Fruit fly (Drosophila melanogaster) whole organism, embryonic: ENCODE data around the gene Ndae1.

Experiments used
- Abd-B ChIP-seq: fragments of 200-800 bp; sonication (Bioruptor generic); optimal IDR thresholded peaks from 2 replicates; lab custom pipeline; 2018; ENCODE audit warnings: missing biosample characterization, mild to moderate bottlenecking, missing genetic modification characterization, moderate library complexity
- Asciz ChIP-seq: fragments of 200-800 bp; sonication (Bioruptor generic); optimal IDR thresholded peaks from 2 replicates; lab custom pipeline; 2017; ENCODE audit warnings: missing biosample characterization, mild to moderate bottlenecking, missing genetic modification characterization, missing genetic modification reagents
- Bdp1 ChIP-seq: fragments of 200-800 bp; sonication (Bioruptor generic); optimal IDR thresholded peaks from 3 replicates; lab custom pipeline; 2016; ENCODE audit warnings: missing biosample characterization, missing genetic modification characterization
- Bgb ChIP-seq: fragments of 200-800 bp; sonication (Bioruptor generic); IDR thresholded peaks from 2 replicates; pipeline ENCODE4 v1.3.6; 2022; ENCODE audit warnings: missing biosample characterization, missing genetic modification characterization; ENCODE audit not compliant: partially characterized antibody
- Blimp-1 ChIP-seq: fragments of 200-800 bp; sonication (Bioruptor generic); optimal IDR thresholded peaks from 3 replicates; lab custom pipeline; 2018; ENCODE audit warnings: missing biosample characterization, missing genetic modification characterization, mild to moderate bottlenecking, moderate library complexity, missing genetic modification reagents
- CG10209 ChIP-seq: fragments of 200-800 bp; sonication (Bioruptor generic); optimal IDR thresholded peaks from 3 replicates; lab custom pipeline; 2017; ENCODE audit warnings: missing biosample characterization, mild to moderate bottlenecking, missing genetic modification characterization, missing genetic modification reagents
- CG1024 ChIP-seq: fragments of 200-800 bp; sonication (Bioruptor generic); IDR thresholded peaks from 2 replicates; pipeline ENCODE4 v1.3.6; 2022; ENCODE audit warnings: missing biosample characterization, missing genetic modification characterization
- CG1602 ChIP-seq: fragments of 200-800 bp; sonication (Bioruptor generic); optimal IDR thresholded peaks from 3 replicates; lab custom pipeline; 2016; ENCODE audit warnings: missing biosample characterization, missing genetic modification characterization
- CG17802 ChIP-seq: fragments of 200-800 bp; sonication (Bioruptor generic); optimal IDR thresholded peaks from 2 replicates; lab custom pipeline; 2018; ENCODE audit warnings: missing biosample characterization, mild to moderate bottlenecking, missing genetic modification characterization, moderate library complexity
- CG18476 ChIP-seq: fragments of 200-800 bp; sonication (Bioruptor generic); optimal IDR thresholded peaks from 2 replicates; lab custom pipeline; 2016; ENCODE audit warnings: missing biosample characterization, mild to moderate bottlenecking, missing genetic modification characterization
- CG18619 ChIP-seq: fragments of 200-800 bp; sonication (Bioruptor generic); optimal IDR thresholded peaks from 3 replicates; lab custom pipeline; 2017; ENCODE audit warnings: missing biosample characterization, mild to moderate bottlenecking, missing genetic modification characterization
- CG30431 ChIP-seq: fragments of 200-800 bp; sonication (Bioruptor generic); optimal IDR thresholded peaks from 2 replicates; lab custom pipeline; 2017; ENCODE audit warnings: missing biosample characterization, missing genetic modification characterization
- CG33213 ChIP-seq: fragments of 200-800 bp; sonication (Bioruptor generic); optimal IDR thresholded peaks from 3 replicates; lab custom pipeline; 2016; ENCODE audit warnings: missing biosample characterization, missing genetic modification characterization
- CG34224 ChIP-seq: fragments of 200-800 bp; sonication (Bioruptor generic); IDR thresholded peaks from 3 replicates; pipeline ENCODE4 v1.3.6; 2022; ENCODE audit warnings: missing biosample characterization, missing genetic modification characterization; ENCODE audit not compliant: partially characterized antibody
- CG6254 ChIP-seq: fragments of 200-800 bp; sonication (Bioruptor generic); optimal IDR thresholded peaks from 3 replicates; lab custom pipeline; 2017; ENCODE audit warnings: mild to moderate bottlenecking, missing biosample characterization, missing genetic modification reagents, missing genetic modification characterization
- CG6765 ChIP-seq: fragments of 200-800 bp; sonication (Bioruptor generic); optimal IDR thresholded peaks from 3 replicates; lab custom pipeline; 2017; ENCODE audit warnings: missing biosample characterization, mild to moderate bottlenecking, missing genetic modification characterization
- CG9215 ChIP-seq: fragments of 200-800 bp; sonication (Bioruptor generic); IDR thresholded peaks from 2 replicates; pipeline ENCODE4 v1.3.6; 2022; ENCODE audit warnings: missing biosample characterization, missing genetic modification characterization
- CG9876 ChIP-seq: fragments of 200-800 bp; sonication (Bioruptor generic); optimal IDR thresholded peaks from 2 replicates; lab custom pipeline; 2016; ENCODE audit warnings: missing biosample characterization, missing genetic modification characterization
- D19B ChIP-seq: fragments of 200-800 bp; sonication (Bioruptor generic); optimal IDR thresholded peaks from 2 replicates; lab custom pipeline; 2017; ENCODE audit warnings: missing biosample characterization, mild to moderate bottlenecking, missing genetic modification characterization
- Deaf1 ChIP-seq: fragments of 200-800 bp; optimal IDR thresholded peaks from 3 replicates; lab custom pipeline; 2019; ENCODE audit warnings: missing biosample characterization, mild to moderate bottlenecking, missing genetic modification characterization, moderate library complexity
- Dfd ChIP-seq, 2 experiments: fragments of >200 bp; optimal IDR thresholded peaks; 2 replicates each; lab custom pipeline; 2017; ENCODE audit warnings: missing biosample characterization in 2 of 2, missing genetic modification characterization in 2 of 2
- Ets65A ChIP-seq: fragments of 200-800 bp; sonication (Bioruptor generic); peaks from one replicate; lab custom pipeline; 2016; ENCODE audit warnings: missing biosample characterization, missing genetic modification characterization
- GATAe ChIP-seq: fragments of 200-800 bp; sonication (Bioruptor generic); conservative IDR thresholded peaks from 2 replicates; pipeline ENCODE4 v1.3.6; 2022; ENCODE audit warnings: missing biosample characterization, missing genetic modification characterization
- HLHmδ ChIP-seq: fragments of 200-800 bp; sonication (Bioruptor generic); optimal IDR thresholded peaks from 2 replicates; lab custom pipeline; 2018; ENCODE audit warnings: missing biosample characterization, mild to moderate bottlenecking, missing genetic modification characterization, moderate library complexity
- Hmr ChIP-seq: fragments of 200-800 bp; sonication (Bioruptor generic); optimal IDR thresholded peaks from 3 replicates; lab custom pipeline; 2017; ENCODE audit warnings: mild to moderate bottlenecking, missing biosample characterization, missing genetic modification reagents, missing genetic modification characterization
- Hr39 ChIP-seq: fragments of >200 bp; optimal IDR thresholded peaks from 2 replicates; lab custom pipeline; 2017
- Lhr ChIP-seq: fragments of 200-800 bp; sonication (Bioruptor generic); optimal IDR thresholded peaks from 3 replicates; lab custom pipeline; 2017; ENCODE audit warnings: mild to moderate bottlenecking, missing biosample characterization, missing genetic modification reagents, missing genetic modification characterization
- Nf-YB ChIP-seq: fragments of 200-800 bp; sonication (Bioruptor generic); optimal IDR thresholded peaks from 3 replicates; lab custom pipeline; 2019; ENCODE audit warnings: missing biosample characterization, mild to moderate bottlenecking, missing genetic modification characterization, moderate library complexity
- Ssrp ChIP-seq: fragments of 200-800 bp; sonication (Bioruptor generic); optimal IDR thresholded peaks from 2 replicates; lab custom pipeline; 2018; ENCODE audit warnings: missing biosample characterization, mild to moderate bottlenecking, missing genetic modification characterization, moderate library complexity
- Stat92E ChIP-seq, 3 experiments: fragments of >200 bp in 2 of 3; fragments of 200-800 bp in 1 of 3; sonication (Bioruptor generic) in 1 of 3; optimal IDR thresholded peaks; 2 replicates each; lab custom pipeline; 2017 to 2019; ENCODE audit warnings: missing biosample characterization in 3 of 3, missing genetic modification characterization in 3 of 3, mild to moderate bottlenecking in 1 of 3, moderate library complexity in 1 of 3
- Usf ChIP-seq: fragments of 200-800 bp; sonication (Bioruptor generic); optimal IDR thresholded peaks from 2 replicates; lab custom pipeline; 2017; ENCODE audit warnings: missing genotype, missing biosample characterization, missing genetic modification characterization
- ab ChIP-seq: fragments of 200-800 bp; sonication (Bioruptor generic); optimal IDR thresholded peaks from 2 replicates; lab custom pipeline; 2016; ENCODE audit warnings: missing biosample characterization, missing genetic modification characterization
- ara ChIP-seq: fragments of 200-800 bp; sonication (Bioruptor generic); IDR thresholded peaks from 2 replicates; pipeline ENCODE4 v1.3.6; 2022; ENCODE audit warnings: missing biosample characterization, missing genetic modification characterization
- ase ChIP-seq: fragments of 200-800 bp; sonication (Bioruptor generic); IDR thresholded peaks from 3 replicates; pipeline ENCODE4 v1.3.6; 2022; ENCODE audit warnings: missing biosample characterization, missing genetic modification characterization
- bbx ChIP-seq: fragments of 200-800 bp; sonication (Bioruptor generic); IDR thresholded peaks from 2 replicates; pipeline ENCODE4 v1.3.6; 2022; ENCODE audit warnings: missing biosample characterization, missing genetic modification characterization; ENCODE audit not compliant: partially characterized antibody
- dpn ChIP-seq, 2 experiments: fragments of 200-800 bp; sonication (Bioruptor generic); optimal IDR thresholded peaks; 3 replicates each; lab custom pipeline; 2016; ENCODE audit warnings: missing biosample characterization in 2 of 2, missing genetic modification characterization in 2 of 2
- en ChIP-seq: fragments of 200-800 bp; sonication (Bioruptor generic); optimal IDR thresholded peaks from 2 replicates; lab custom pipeline; 2016; ENCODE audit warnings: missing biosample characterization, missing genetic modification characterization
- fd64A ChIP-seq: fragments of 200-800 bp; sonication (Bioruptor generic); optimal IDR thresholded peaks from 3 replicates; lab custom pipeline; 2018; ENCODE audit warnings: missing biosample characterization, mild to moderate bottlenecking, missing genetic modification characterization
- gce ChIP-seq: fragments of 200-800 bp; sonication (Bioruptor generic); IDR thresholded peaks from 3 replicates; pipeline ENCODE4 v1.3.6; 2022; ENCODE audit warnings: missing biosample characterization, missing genetic modification characterization
- grau ChIP-seq: fragments of 200-800 bp; optimal IDR thresholded peaks from 3 replicates; lab custom pipeline; 2019; ENCODE audit warnings: missing biosample characterization, mild to moderate bottlenecking, missing genetic modification characterization, moderate library complexity
- gt ChIP-seq: fragments of 200-800 bp; sonication (Bioruptor generic); IDR thresholded peaks from 2 replicates; pipeline ENCODE4 v1.3.6; 2022; ENCODE audit warnings: missing biosample characterization, missing genetic modification characterization
- knrl ChIP-seq: fragments of 200-800 bp; sonication (Bioruptor generic); IDR thresholded peaks from 3 replicates; pipeline ENCODE4 v1.3.6; 2022; ENCODE audit warnings: missing biosample characterization, missing genetic modification characterization; ENCODE audit not compliant: partially characterized antibody
- mld ChIP-seq: fragments of 200-800 bp; sonication (Bioruptor generic); IDR thresholded peaks from 3 replicates; pipeline ENCODE4 v1.3.6; 2022; ENCODE audit warnings: missing biosample characterization, missing genetic modification characterization; ENCODE audit not compliant: partially characterized antibody
- p53 ChIP-seq: fragments of 200-800 bp; sonication (Bioruptor generic); optimal IDR thresholded peaks from 2 replicates; lab custom pipeline; 2016; ENCODE audit warnings: missing biosample characterization, missing genetic modification characterization
- ranshi ChIP-seq: fragments of 200-800 bp; sonication (Bioruptor generic); IDR thresholded peaks from 2 replicates; pipeline ENCODE4 v1.3.6; 2022; ENCODE audit warnings: missing biosample characterization, missing genetic modification characterization
- sisA ChIP-seq: fragments of 200-800 bp; sonication (Bioruptor generic); IDR thresholded peaks from 2 replicates; pipeline ENCODE4 v1.3.6; 2022; ENCODE audit warnings: missing biosample characterization, missing genetic modification characterization
- tup ChIP-seq: fragments of 200-800 bp; sonication (Bioruptor generic); optimal IDR thresholded peaks from 2 replicates; lab custom pipeline; 2016; ENCODE audit warnings: missing biosample characterization, mild to moderate bottlenecking, missing genetic modification characterization, moderate library complexity
- unpg ChIP-seq: fragments of 200-800 bp; sonication (Bioruptor generic); optimal IDR thresholded peaks from 3 replicates; lab custom pipeline; 2018; ENCODE audit warnings: missing biosample characterization, mild to moderate bottlenecking, missing genetic modification characterization, moderate library complexity
- zen ChIP-seq: fragments of 200-800 bp; sonication (Bioruptor generic); optimal IDR thresholded peaks from 3 replicates; lab custom pipeline; 2018; ENCODE audit warnings: missing biosample characterization, mild to moderate bottlenecking, missing genetic modification characterization, moderate library complexity

The Ndae1 gene

DNA sequence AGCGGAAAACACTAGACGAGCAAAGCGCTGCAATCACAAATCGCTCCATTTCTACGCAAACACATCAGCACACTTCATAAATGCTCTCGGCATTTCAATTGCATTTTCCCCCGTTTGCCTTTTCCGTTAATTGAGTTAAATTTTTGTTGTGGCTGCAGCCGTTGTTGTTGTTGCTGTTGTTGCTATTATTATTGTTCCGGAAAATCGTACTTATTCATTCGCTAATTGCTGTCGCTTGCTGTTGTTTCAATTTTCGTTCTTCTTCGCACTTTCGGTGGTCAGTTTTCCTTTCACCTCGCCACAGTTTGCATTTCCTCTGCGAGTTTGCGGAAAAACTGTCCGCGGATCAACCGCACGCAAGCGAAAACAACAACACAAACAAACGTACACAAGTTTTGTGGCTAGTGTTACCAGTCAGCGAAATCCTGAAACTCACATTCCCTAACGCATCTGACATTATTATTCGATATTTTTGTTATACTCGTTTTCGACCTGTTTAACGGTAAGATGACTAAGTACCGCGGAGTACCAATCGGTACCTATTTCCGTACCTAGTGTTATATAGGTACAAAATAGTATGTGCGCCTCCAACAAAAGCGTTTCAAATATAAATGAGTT, 29.4 kb downstream of the Ndae1 start, which contains the start of gene CG13784 (continued):
- TF ChIP-seq fd64A (GFP tag; lab: Kevin White, UChicago), result no peak
- TF ChIP-seq HLHmδ (GFP tag; lab: Kevin White, UChicago), result peak; percentile 83
- peak in 2 of 3 experiments; percentile 82 for TF ChIP-seq Stat92E (GFP tag; optimal IDR thresholded peaks at IDR 0.05; lab: Kevin White, UChicago)
- TF ChIP-seq CG18476 (GFP tag; lab: Kevin White, UChicago), result no peak
- TF ChIP-seq p53 (GFP tag; lab: Kevin White, UChicago), result peak; percentile 38
- peak; percentile 5 for TF ChIP-seq CG17802
- TF ChIP-seq zen (tag; lab: Kevin White, UChicago), result peak; percentile 69
- no peak for TF ChIP-seq GATAe (GFP tag; lab: Robert Waterston, UW)
- TF ChIP-seq Bdp1 (GFP tag; lab: Kevin White, UChicago), result peak; percentile 1
- TF ChIP-seq Asciz (GFP tag; lab: Kevin White, UChicago), result no peak
- peak; percentile 78 for TF ChIP-seq bbx (GFP tag; lab: Robert Waterston, UW)
- no peak for TF ChIP-seq ab (GFP tag; lab: Kevin White, UChicago)
- no peak for TF ChIP-seq CG6254 (GFP tag; lab: Kevin White, UChicago)
- TF ChIP-seq Ssrp (tag; lab: Kevin White, UChicago), result no peak
- no peak for TF ChIP-seq CG30431 (GFP tag; lab: Kevin White, UChicago)
- TF ChIP-seq Lhr (GFP tag; lab: Kevin White, UChicago), result peak; percentile 74
- peak; percentile 55; the same call in 1 of the 3 replicates for TF ChIP-seq mld (GFP tag; lab: Robert Waterston, UW)
- peak; percentile 20 for TF ChIP-seq grau (tag; lab: Kevin White, UChicago)
- peak; percentile 65 for TF ChIP-seq Hmr (GFP tag; lab: Kevin White, UChicago)
- no peak for TF ChIP-seq gce (GFP tag; lab: Robert Waterston, UW)
- peak; percentile 42 for TF ChIP-seq unpg (GFP tag; lab: Kevin White, UChicago)
- TF ChIP-seq sisA (GFP tag; lab: Robert Waterston, UW), result no peak
- peak; percentile 33 for TF ChIP-seq CG6765 (GFP tag; lab: Kevin White, UChicago)
- no peak for TF ChIP-seq Usf (GFP tag; lab: Kevin White, UChicago)
- peak; percentile 34 for TF ChIP-seq CG10209 (GFP tag; lab: Kevin White, UChicago)
- no peak for TF ChIP-seq Dfd (GFP tag; optimal IDR thresholded peaks at IDR 0.05; lab: Kevin White, UChicago)
- TF ChIP-seq ase (GFP tag; lab: Robert Waterston, UW), result peak; percentile 33; the same call in 1 of the 3 replicates
- TF ChIP-seq dpn (GFP tag; optimal IDR thresholded peaks at IDR 0.05; lab: Kevin White, UChicago), result peak in 1 of 2 experiments; percentile 28
- no peak for TF ChIP-seq en (GFP tag; lab: Kevin White, UChicago)
- TF ChIP-seq Blimp-1 (GFP tag; lab: Kevin White, UChicago), result peak; percentile 36
- peak; percentile 69 for TF ChIP-seq CG33213 (GFP tag; lab: Kevin White, UChicago)
- peak; percentile 60; the same call in 1 of the 2 replicates for TF ChIP-seq CG1024 (GFP tag; lab: Robert Waterston, UW)
- no peak for TF ChIP-seq tup (GFP tag; lab: Kevin White, UChicago)
- no peak for TF ChIP-seq CG9876 (GFP tag; lab: Kevin White, UChicago)
- no peak for TF ChIP-seq CG9215 (GFP tag; lab: Robert Waterston, UW)
- TF ChIP-seq Abd-B (GFP tag; lab: Kevin White, UChicago), result no peak
- TF ChIP-seq CG34224, result no peak
- peak; percentile 39 for TF ChIP-seq CG18619 (GFP tag; lab: Kevin White, UChicago)
- TF ChIP-seq CG1602 (GFP tag; lab: Kevin White, UChicago), result no peak
- TF ChIP-seq D19B (GFP tag; lab: Kevin White, UChicago), result no peak
- TF ChIP-seq Nf-YB (GFP tag; lab: Kevin White, UChicago), result no peak
- no peak for TF ChIP-seq ranshi (GFP tag; lab: Robert Waterston, UW)
- TF ChIP-seq Bgb (GFP tag; lab: Robert Waterston, UW), result peak; percentile 66
- no peak; the same call in 1 of the 2 replicates for TF ChIP-seq ara (GFP tag; lab: Robert Waterston, UW)
- TF ChIP-seq Deaf1 (tag; lab: Kevin White, UChicago), result no peak
- TF ChIP-seq knrl (GFP tag; lab: Robert Waterston, UW), result peak; percentile 59
- TF ChIP-seq Ets65A (GFP tag; lab: Kevin White, UChicago), result peak; percentile 94
- TF ChIP-seq gt (GFP tag; lab: Robert Waterston, UW), result no peak
- TF ChIP-seq Hr39 (lab: Kevin White, UChicago), result no peak
